Worm (Caenorhabditis elegans): ENCODE data around the gene algn-6.

Gene algn-6

ce11 chrII:8062334-8062791, 22.8 kb downstream of the algn-6 start, which contains the start of gene ufd-2 (continued):
- peak; percentile 48 for TF ChIP-seq dpl-1 (GFP tag; optimal IDR thresholded peaks at IDR 0.05)
- no peak for TF ChIP-seq F57C9.4 (tag; optimal IDR thresholded peaks at IDR 0.05)
- no peak for TF ChIP-seq Y79H2A.3 (GFP tag; conservative IDR thresholded peaks at IDR 0.05)
- no peak; the same call in 1 of the 2 replicates for TF ChIP-seq F33H1.4 (GFP tag; IDR thresholded peaks at IDR 0.05)
- TF ChIP-seq snpc-1.1 (tag; optimal IDR thresholded peaks at IDR 0.05; ENCODE audit: insufficient read depth): no peak
- peak; percentile 61; the same call in 1 of the 2 replicates for TF ChIP-seq hmg-1.2 (GFP tag; IDR thresholded peaks at IDR 0.05)
- no peak for TF ChIP-seq egl-44 (GFP tag; IDR thresholded peaks at IDR 0.05)
- no peak for TF ChIP-seq ztf-6 (GFP tag; IDR thresholded peaks at IDR 0.05)
- no peak for TF ChIP-seq pha-4 (tag; optimal IDR thresholded peaks at IDR 0.05)
- TF ChIP-seq T07F8.4 (tag; optimal IDR thresholded peaks at IDR 0.05): no peak
- TF ChIP-seq aptf-2 (GFP tag; conservative IDR thresholded peaks at IDR 0.05): no peak
- no peak for TF ChIP-seq ccch-3 (GFP tag; optimal IDR thresholded peaks at IDR 0.05)
- TF ChIP-seq nfyb-1 (GFP tag; IDR thresholded peaks at IDR 0.05): no peak
- TF ChIP-seq mes-4 (tag; optimal IDR thresholded peaks at IDR 0.05): no peak

DNA sequence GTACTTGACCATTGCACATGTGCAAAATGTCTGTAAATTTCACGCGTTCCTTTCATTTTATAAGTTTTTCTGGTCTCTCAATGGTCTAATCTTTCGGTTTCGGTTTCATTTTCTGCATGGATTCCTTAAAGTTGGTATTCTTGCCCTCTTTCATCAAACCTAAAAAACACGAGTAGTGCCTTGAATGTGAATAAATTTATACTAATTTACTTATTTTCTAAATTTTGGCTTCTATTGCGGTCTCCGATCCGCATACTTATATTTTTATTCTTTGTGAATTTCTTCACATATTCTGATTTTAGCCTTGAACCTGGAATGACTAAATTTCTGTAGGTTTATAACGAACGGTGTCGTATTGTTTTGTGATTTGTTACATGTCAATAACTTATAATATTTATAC, 26.4 kb downstream of the algn-6 start, which contains the start of gene pdha-1:
pdha-1 (plus strand) TSS at position 301 of the 400 bp plus-strand sequence.
- peak; percentile 44; the same call in 1 of the 2 replicates for TF ChIP-seq Y56A3A.18 (GFP tag; IDR thresholded peaks at IDR 0.05)
- peak; percentile 62 for TF ChIP-seq hsf-1 (GFP tag; IDR thresholded peaks at IDR 0.05)
- TF ChIP-seq lsl-1 (GFP tag; optimal IDR thresholded peaks at IDR 0.05): peak; percentile 10
- no peak for TF ChIP-seq repo-1 (tag; optimal IDR thresholded peaks at IDR 0.05)
- TF ChIP-seq let-607 (tag; optimal IDR thresholded peaks at IDR 0.05): peak in 1 of 2 experiments; percentile 12
- TF ChIP-seq hrde-1 (tag; optimal IDR thresholded peaks at IDR 0.05; ENCODE audit: borderline replicate concordance): peak; percentile 32

ce11 chrII:8071012-8071625, 31.5 kb downstream of the algn-6 start:
- TF ChIP-seq nfyb-1 (GFP tag; IDR thresholded peaks at IDR 0.05) (no peak), B0261.1 (tag; optimal IDR thresholded peaks at IDR 0.05) (no peak), ZK185.1 (tag; optimal IDR thresholded peaks at IDR 0.05; ENCODE audit: poor library complexity, severe bottlenecking) (no peak), hsf-1 (GFP tag; IDR thresholded peaks at IDR 0.05) (no peak), dox-1 (GFP tag; IDR thresholded peaks at IDR 0.05) (no peak), atf-7 (tag; optimal IDR thresholded peaks at IDR 0.05) (no peak), C06A6.2 (GFP tag; conservative IDR thresholded peaks at IDR 0.05) (no peak), mxl-1 (tag; optimal IDR thresholded peaks at IDR 0.05) (no peak), lin-26 (GFP tag; IDR thresholded peaks at IDR 0.05) (no peak), attf-6 (GFP tag; IDR thresholded peaks at IDR 0.05) (no peak), F52B5.7 (tag; optimal IDR thresholded peaks at IDR 0.05) (no peak), nhr-27 (tag; optimal IDR thresholded peaks at IDR 0.05) (no peak), dpff-1 (tag; optimal IDR thresholded peaks at IDR 0.05) (no peak), snpc-3.4 (tag; optimal IDR thresholded peaks at IDR 0.05) (no peak), aptf-2 (GFP tag; conservative IDR thresholded peaks at IDR 0.05) (no peak), nhr-80 (tag; optimal IDR thresholded peaks at IDR 0.05) (no peak), T07F8.4 (tag; optimal IDR thresholded peaks at IDR 0.05) (no peak), egl-44 (GFP tag; IDR thresholded peaks at IDR 0.05) (no peak), madf-10 (tag; optimal IDR thresholded peaks at IDR 0.05) (no peak), cebp-1 (GFP tag; IDR thresholded peaks at IDR 0.05) (no peak), cebp-1 (tag; optimal IDR thresholded peaks at IDR 0.05) (no peak)

Measured in whole organism, young adult.